Worm (Caenorhabditis elegans) whole organism, midembryonic: ENCODE results near the gene F53B1.2.

ENCODE experiments used
- T22C8.4 ChIP-seq: fragments of 200-800 bp; sonication (Bioruptor generic); IDR thresholded peaks from 2 replicates; pipeline ENCODE4 v1.3.6; 2022; ENCODE audit warnings: missing genetic modification characterization, missing compliant biosample characterization
- ref-1 ChIP-seq: fragments of 200-800 bp; sonication (Bioruptor generic); conservative IDR thresholded peaks from 2 replicates; pipeline ENCODE4 v1.3.6; 2022; ENCODE audit warnings: missing genetic modification reagents, missing genetic modification characterization, missing compliant biosample characterization

- no peak for TF ChIP-seq T22C8.4 (GFP tag; lab: Robert Waterston, UW)
- no peak for TF ChIP-seq ref-1 (GFP tag; lab: Robert Waterston, UW)
Measured at ce11 chrX:2084988-2085387, 23.8 kb upstream of the F53B1.2 start, which contains the start of gene F49H12.2.
